Fruit fly (Drosophila melanogaster) whole organism, embryonic: ENCODE results near the gene CG31551.

Experiments
- Adf1 ChIP-seq: fragments of 200-800 bp; sonication (Bioruptor generic); IDR thresholded peaks from 2 replicates; pipeline ENCODE4 v1.3.6; 2022; ENCODE audit warnings: missing biosample characterization, missing genetic modification characterization
- B-H1 ChIP-seq: fragments of 200-800 bp; sonication (Bioruptor generic); IDR thresholded peaks from 3 replicates; pipeline ENCODE4 v1.3.6; 2022; ENCODE audit warnings: missing biosample characterization, missing genetic modification characterization
- B-H2 ChIP-seq: fragments of 200-800 bp; sonication (Bioruptor generic); optimal IDR thresholded peaks from 2 replicates; lab custom pipeline; 2018; ENCODE audit warnings: missing biosample characterization, mild to moderate bottlenecking, missing genetic modification characterization
- CG1024 ChIP-seq: fragments of 200-800 bp; sonication (Bioruptor generic); IDR thresholded peaks from 2 replicates; pipeline ENCODE4 v1.3.6; 2022; ENCODE audit warnings: missing biosample characterization, missing genetic modification characterization
- CG10366 ChIP-seq: fragments of 200-800 bp; sonication (Bioruptor generic); IDR thresholded peaks from 2 replicates; pipeline ENCODE4 v1.3.6; 2022; ENCODE audit warnings: missing biosample characterization, missing genetic modification characterization
- CG10543 ChIP-seq: fragments of 200-800 bp; sonication (Bioruptor generic); optimal IDR thresholded peaks from 3 replicates; lab custom pipeline; 2017; ENCODE audit warnings: missing biosample characterization, mild to moderate bottlenecking, missing genetic modification characterization, moderate library complexity
- CG12155 ChIP-seq: fragments of 200-800 bp; sonication (Bioruptor generic); optimal IDR thresholded peaks from 3 replicates; lab custom pipeline; 2016; ENCODE audit warnings: missing biosample characterization, missing genetic modification characterization
- CG12942 ChIP-seq: fragments of 200-800 bp; sonication (Bioruptor generic); optimal IDR thresholded peaks from 3 replicates; lab custom pipeline; 2016; ENCODE audit warnings: missing biosample characterization, missing genetic modification characterization
- CG13775 ChIP-seq: fragments of 200-800 bp; sonication (Bioruptor generic); optimal IDR thresholded peaks from 3 replicates; lab custom pipeline; 2017; ENCODE audit warnings: missing biosample characterization, mild to moderate bottlenecking, missing genetic modification characterization
- CG17568 ChIP-seq: fragments of 200-800 bp; sonication (Bioruptor generic); optimal IDR thresholded peaks from 2 replicates; lab custom pipeline; 2018; ENCODE audit warnings: missing biosample characterization, mild to moderate bottlenecking, missing genetic modification characterization, moderate library complexity
- CG18476 ChIP-seq: fragments of 200-800 bp; sonication (Bioruptor generic); optimal IDR thresholded peaks from 2 replicates; lab custom pipeline; 2016; ENCODE audit warnings: missing biosample characterization, mild to moderate bottlenecking, missing genetic modification characterization
- CG3847 ChIP-seq: fragments of 200-800 bp; sonication (Bioruptor generic); IDR thresholded peaks from 2 replicates; pipeline ENCODE4 v1.3.6; 2022; ENCODE audit warnings: missing biosample characterization, missing genetic modification characterization
- CG4730 ChIP-seq: fragments of 200-800 bp; sonication (Bioruptor generic); IDR thresholded peaks from 2 replicates; pipeline ENCODE4 v1.3.6; 2022; ENCODE audit warnings: missing biosample characterization, missing genetic modification characterization
- CG5953 ChIP-seq: fragments of 200-800 bp; sonication (Bioruptor generic); IDR thresholded peaks from 2 replicates; pipeline ENCODE4 v1.3.6; 2022; ENCODE audit warnings: missing biosample characterization, missing genetic modification characterization
- CG6765 ChIP-seq: fragments of 200-800 bp; sonication (Bioruptor generic); optimal IDR thresholded peaks from 3 replicates; lab custom pipeline; 2017; ENCODE audit warnings: missing biosample characterization, mild to moderate bottlenecking, missing genetic modification characterization
- CG8089 ChIP-seq: fragments of 200-800 bp; sonication (Bioruptor generic); optimal IDR thresholded peaks from 3 replicates; lab custom pipeline; 2016; ENCODE audit warnings: missing biosample characterization, missing genetic modification characterization
- CG8359 ChIP-seq: fragments of 200-800 bp; sonication (Bioruptor generic); optimal IDR thresholded peaks from 2 replicates; lab custom pipeline; 2017; ENCODE audit warnings: missing biosample characterization, mild to moderate bottlenecking, missing genetic modification characterization, borderline replicate concordance
- CG8765 ChIP-seq: fragments of 200-800 bp; sonication (Bioruptor generic); IDR thresholded peaks from 2 replicates; pipeline ENCODE4 v1.3.6; 2022; ENCODE audit warnings: missing biosample characterization, missing genetic modification characterization
- CG9609 ChIP-seq: fragments of 200-800 bp; sonication (Bioruptor generic); optimal IDR thresholded peaks from 3 replicates; lab custom pipeline; 2016; ENCODE audit warnings: missing biosample characterization, missing genetic modification characterization
- CTCF ChIP-seq: fragments of 200-800 bp; sonication (Bioruptor generic); optimal IDR thresholded peaks from 2 replicates; lab custom pipeline; 2017; ENCODE audit warnings: missing biosample characterization, mild to moderate bottlenecking, missing genetic modification characterization, moderate library complexity
- Dll ChIP-seq: fragments of 200-800 bp; sonication (Bioruptor generic); IDR thresholded peaks from 4 replicates; pipeline ENCODE4 v1.3.6; 2022; ENCODE audit warnings: missing biosample characterization, missing genetic modification characterization; ENCODE audit not compliant: partially characterized antibody
- E2f2 ChIP-seq: fragments of 200-800 bp; sonication (Bioruptor generic); IDR thresholded peaks from 2 replicates; pipeline ENCODE4 v1.3.6; 2022; ENCODE audit warnings: missing biosample characterization, missing genetic modification characterization
- ERR ChIP-seq: fragments of 200-800 bp; sonication (Bioruptor generic); optimal IDR thresholded peaks from 2 replicates; lab custom pipeline; 2016; ENCODE audit warnings: missing biosample characterization, missing genetic modification characterization
- Lhr ChIP-seq: fragments of 200-800 bp; sonication (Bioruptor generic); optimal IDR thresholded peaks from 3 replicates; lab custom pipeline; 2017; ENCODE audit warnings: mild to moderate bottlenecking, missing biosample characterization, missing genetic modification reagents, missing genetic modification characterization
- MTF-1 ChIP-seq: fragments of 200-800 bp; sonication (Bioruptor generic); optimal IDR thresholded peaks from 2 replicates; lab custom pipeline; 2018; ENCODE audit warnings: missing biosample characterization, mild to moderate bottlenecking, missing genetic modification characterization, borderline replicate concordance
- Nf-YA ChIP-seq: fragments of 200-800 bp; sonication (Bioruptor generic); IDR thresholded peaks from 2 replicates; pipeline ENCODE4 v1.3.6; 2022; ENCODE audit warnings: missing biosample characterization, missing genetic modification characterization
- Poxn ChIP-seq: fragments of 200-800 bp; sonication (Bioruptor generic); IDR thresholded peaks from 2 replicates; pipeline ENCODE4 v1.3.6; 2022; ENCODE audit warnings: missing biosample characterization, missing genetic modification characterization
- Six4 ChIP-seq: fragments of 200-800 bp; sonication (Bioruptor generic); optimal IDR thresholded peaks from 2 replicates; lab custom pipeline; 2016; ENCODE audit warnings: missing biosample characterization, missing genetic modification characterization
- TFAM ChIP-seq: fragments of 200-800 bp; sonication (Bioruptor generic); optimal IDR thresholded peaks from 2 replicates; lab custom pipeline; 2017; ENCODE audit warnings: missing biosample characterization, missing genetic modification characterization, inconsistent platforms
- Xrp1 ChIP-seq: fragments of 200-800 bp; sonication (Bioruptor generic); IDR thresholded peaks from 2 replicates; pipeline ENCODE4 v1.3.6; 2022; ENCODE audit warnings: missing biosample characterization, missing genetic modification characterization
- ab ChIP-seq: fragments of 200-800 bp; sonication (Bioruptor generic); optimal IDR thresholded peaks from 2 replicates; lab custom pipeline; 2016; ENCODE audit warnings: missing biosample characterization, missing genetic modification characterization
- bbx ChIP-seq: fragments of 200-800 bp; sonication (Bioruptor generic); IDR thresholded peaks from 2 replicates; pipeline ENCODE4 v1.3.6; 2022; ENCODE audit warnings: missing biosample characterization, missing genetic modification characterization; ENCODE audit not compliant: partially characterized antibody
- cas ChIP-seq: fragments of 200-800 bp; sonication (Bioruptor generic); IDR thresholded peaks from 2 replicates; pipeline ENCODE4 v1.3.6; 2022; ENCODE audit warnings: missing biosample characterization, missing genetic modification characterization
- croc ChIP-seq: fragments of 200-800 bp; sonication (Bioruptor generic); conservative IDR thresholded peaks from 3 replicates; pipeline ENCODE4 v1.3.6; 2022; ENCODE audit warnings: missing biosample characterization, missing genetic modification characterization
- fd64A ChIP-seq: fragments of 200-800 bp; sonication (Bioruptor generic); optimal IDR thresholded peaks from 3 replicates; lab custom pipeline; 2018; ENCODE audit warnings: missing biosample characterization, mild to moderate bottlenecking, missing genetic modification characterization
- gce ChIP-seq: fragments of 200-800 bp; sonication (Bioruptor generic); IDR thresholded peaks from 3 replicates; pipeline ENCODE4 v1.3.6; 2022; ENCODE audit warnings: missing biosample characterization, missing genetic modification characterization
- gcm ChIP-seq: fragments of 200-800 bp; sonication (Bioruptor generic); optimal IDR thresholded peaks from 2 replicates; lab custom pipeline; 2019; ENCODE audit warnings: missing biosample characterization, mild to moderate bottlenecking, missing genetic modification characterization, moderate library complexity
- h ChIP-seq: fragments of >200 bp; optimal IDR thresholded peaks from 2 replicates; lab custom pipeline; 2017
- luna ChIP-seq: fragments of 200-800 bp; sonication (Bioruptor generic); optimal IDR thresholded peaks from 2 replicates; lab custom pipeline; 2016; ENCODE audit warnings: missing biosample characterization, missing genetic modification characterization
- maf-S ChIP-seq: fragments of 200-800 bp; sonication (Bioruptor generic); optimal IDR thresholded peaks from 2 replicates; lab custom pipeline; 2016; ENCODE audit warnings: missing biosample characterization, missing genetic modification characterization
- mam ChIP-seq: fragments of 200-800 bp; sonication (Bioruptor generic); optimal IDR thresholded peaks from 3 replicates; lab custom pipeline; 2016; ENCODE audit warnings: missing biosample characterization, missing genetic modification characterization
- ranshi ChIP-seq: fragments of 200-800 bp; sonication (Bioruptor generic); IDR thresholded peaks from 2 replicates; pipeline ENCODE4 v1.3.6; 2022; ENCODE audit warnings: missing biosample characterization, missing genetic modification characterization
- sc ChIP-seq, 3 experiments: fragments of >200 bp in 2 of 3; fragments of 200-800 bp in 1 of 3; sonication (Bioruptor generic) in 1 of 3; optimal IDR thresholded peaks; 2 replicates in 2 of 3; 3 replicates in 1 of 3; lab custom pipeline; 2017; ENCODE audit warnings: mild to moderate bottlenecking in 1 of 3, missing biosample characterization in 1 of 3, missing genetic modification characterization in 1 of 3, missing genetic modification reagents in 1 of 3
- shn ChIP-seq: fragments of 200-800 bp; sonication (Bioruptor generic); optimal IDR thresholded peaks from 3 replicates; lab custom pipeline; 2016; ENCODE audit warnings: missing biosample characterization, missing genetic modification characterization
- sna ChIP-seq: fragments of 200-800 bp; sonication (Bioruptor generic); IDR thresholded peaks from 2 replicates; pipeline ENCODE4 v1.3.6; 2022; ENCODE audit warnings: missing biosample characterization, missing genetic modification characterization; ENCODE audit not compliant: partially characterized antibody
- sob ChIP-seq: fragments of 200-800 bp; sonication (Bioruptor generic); IDR thresholded peaks from 2 replicates; pipeline ENCODE4 v1.3.6; 2022; ENCODE audit warnings: missing biosample characterization, missing genetic modification characterization
- sug ChIP-seq: fragments of 200-800 bp; optimal IDR thresholded peaks from 2 replicates; lab custom pipeline; 2019; ENCODE audit warnings: missing biosample characterization, mild to moderate bottlenecking, missing genetic modification characterization, moderate library complexity
- trem ChIP-seq: fragments of 200-800 bp; optimal IDR thresholded peaks from 3 replicates; lab custom pipeline; 2019; ENCODE audit warnings: missing biosample characterization, mild to moderate bottlenecking, missing genetic modification characterization, moderate library complexity
- zen ChIP-seq: fragments of 200-800 bp; sonication (Bioruptor generic); optimal IDR thresholded peaks from 3 replicates; lab custom pipeline; 2018; ENCODE audit warnings: missing biosample characterization, mild to moderate bottlenecking, missing genetic modification characterization, moderate library complexity

CG31551 gene

DNA sequence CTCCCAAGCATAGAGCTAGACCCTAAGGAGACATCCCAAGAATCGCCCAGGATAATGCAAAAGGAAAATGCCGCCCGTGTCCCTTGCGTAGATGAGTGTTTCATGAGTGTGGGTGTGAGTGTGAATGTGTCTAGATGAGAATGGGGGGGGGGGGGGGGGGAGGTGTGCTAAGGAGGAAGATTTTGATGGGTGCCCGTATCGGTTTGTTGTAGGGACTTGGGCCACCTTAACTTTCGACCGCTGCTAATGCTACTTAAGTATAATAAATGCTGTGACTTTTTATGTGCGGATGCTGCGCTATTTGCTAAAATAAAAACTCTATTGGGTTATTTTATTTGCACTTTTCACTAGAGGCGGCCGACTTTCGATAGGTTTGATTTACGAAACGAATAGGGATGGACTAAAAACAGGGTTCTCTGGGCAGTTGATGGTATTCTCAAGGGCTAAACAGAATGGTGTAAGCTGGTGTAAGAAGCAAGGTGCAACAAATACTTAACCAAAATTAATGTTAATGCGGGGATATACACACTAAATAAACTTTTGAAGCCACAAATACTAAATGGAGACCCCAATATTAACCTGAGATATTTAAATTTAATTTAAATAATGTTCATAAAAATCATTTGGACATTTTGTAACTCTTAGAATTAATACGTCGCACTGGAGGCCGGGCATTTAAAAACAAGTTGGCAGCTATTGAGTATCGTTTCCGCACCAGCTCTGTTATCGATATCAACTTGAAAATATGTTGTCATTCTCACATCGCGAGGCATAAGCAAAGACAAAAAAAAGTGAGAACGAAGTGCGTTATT is 41.5 kb downstream of the CG31551 start, which contains the start of the genes Xe7 and Atg17 (continued):
- TF ChIP-seq CG8089 (peak; percentile 84), luna (GFP tag; lab: Kevin White, UChicago) (peak; percentile 74), Nf-YA (GFP tag; lab: Robert Waterston, UW) (peak; percentile 57; the same call in 1 of the 2 replicates), Adf1 (GFP tag; lab: Robert Waterston, UW) (peak; percentile 34; the same call in 1 of the 2 replicates), shn (GFP tag; lab: Kevin White, UChicago) (peak; percentile 82), CG17568 (GFP tag; lab: Kevin White, UChicago) (no peak), Xrp1 (peak; percentile 85), CG12942 (GFP tag; lab: Kevin White, UChicago) (peak; percentile 90), sc (optimal IDR thresholded peaks at IDR 0.05; lab: Kevin White, UChicago) (no peak), sc (GFP tag; optimal IDR thresholded peaks at IDR 0.05; lab: Kevin White, UChicago) (peak; percentile 74), fd64A (no peak), CG10366 (GFP tag; lab: Robert Waterston, UW) (peak; percentile 91), CG12155 (peak; percentile 93), TFAM (GFP tag; lab: Kevin White, UChicago) (peak; percentile 16), B-H1 (GFP tag; lab: Robert Waterston, UW) (peak; percentile 87), B-H2 (GFP tag; lab: Kevin White, UChicago) (peak; percentile 94), gce (GFP tag; lab: Robert Waterston, UW) (peak; percentile 54; the same call in 1 of the 3 replicates), CG1024 (0 out of 2 replicates have a peak, but pooled peaks have one; percentile 20), Six4 (peak; percentile 85), Poxn (peak; percentile 80), ab (peak; percentile 71), CG5953 (GFP tag; lab: Robert Waterston, UW) (peak; percentile 57; the same call in 1 of the 2 replicates), CTCF (GFP tag; lab: Kevin White, UChicago) (peak; percentile 25), cas (GFP tag; lab: Robert Waterston, UW) (peak; percentile 66; the same call in 1 of the 2 replicates), CG10543 (GFP tag; lab: Kevin White, UChicago) (peak; percentile 96), Lhr (GFP tag; lab: Kevin White, UChicago) (peak; percentile 85), maf-S (peak; percentile 84), sob (GFP tag; lab: Robert Waterston, UW) (peak; percentile 92), CG8359 (GFP tag; lab: Kevin White, UChicago) (peak; percentile 70), bbx (GFP tag; lab: Robert Waterston, UW) (0 out of 2 replicates have a peak, but pooled peaks have one; percentile 25), MTF-1 (GFP tag; lab: Kevin White, UChicago) (peak; percentile 52), CG6765 (GFP tag; lab: Kevin White, UChicago) (peak; percentile 75), CG9609 (GFP tag; lab: Kevin White, UChicago) (peak; percentile 89), gcm (GFP tag; lab: Kevin White, UChicago) (peak; percentile 67), Dll (peak; percentile 74), sug (tag; lab: Kevin White, UChicago) (peak; percentile 95), ERR (peak; percentile 35), CG18476 (GFP tag; lab: Kevin White, UChicago) (peak; percentile 81), ranshi (GFP tag; lab: Robert Waterston, UW) (peak; percentile 90; the same call in 1 of the 2 replicates), E2f2 (GFP tag; lab: Robert Waterston, UW) (peak; percentile 64), CG4730 (GFP tag; lab: Robert Waterston, UW) (peak; percentile 90), CG3847 (peak; percentile 96), croc (GFP tag; lab: Robert Waterston, UW) (peak; percentile 87), CG8765 (GFP tag; lab: Robert Waterston, UW) (peak; percentile 72), mam (GFP tag; lab: Kevin White, UChicago) (peak; percentile 96), CG13775 (GFP tag; lab: Kevin White, UChicago) (peak; percentile 95), zen (tag; lab: Kevin White, UChicago) (peak; percentile 83), trem (peak; percentile 99), h (lab: Kevin White, UChicago) (no peak), sna (GFP tag; lab: Robert Waterston, UW) (0 out of 2 replicates have a peak, but pooled peaks have one; percentile 35)
